Fruit fly (Drosophila melanogaster): ENCODE data around the gene AP-1mu.

- peak; percentile 72 for TF ChIP-seq Hr38 (GFP tag; optimal IDR thresholded peaks at IDR 0.05)
- TF ChIP-seq Gug (GFP tag; IDR thresholded peaks at IDR 0.05): peak; percentile 97
- peak; percentile 98 for TF ChIP-seq Hr4 (GFP tag; optimal IDR thresholded peaks at IDR 0.05)
- TF ChIP-seq salr (GFP tag; optimal IDR thresholded peaks at IDR 0.05): peak; percentile 95 to 98
- TF ChIP-seq CG16779 (tag; optimal IDR thresholded peaks at IDR 0.05): peak; percentile 88
- peak; percentile 91 for TF ChIP-seq spab (GFP tag; optimal IDR thresholded peaks at IDR 0.05)
- peak; percentile 96 for TF ChIP-seq cyc (GFP tag; optimal IDR thresholded peaks at IDR 0.05)
- peak; percentile 58 for TF ChIP-seq fkh (GFP tag; optimal IDR thresholded peaks at IDR 0.05)
Measured at dm6 chr3R:9573812-9574587, 14.7 kb upstream of the AP-1mu start, which contains the start of gene CG9399.
